Worm (Caenorhabditis elegans) whole organism, young adult: ENCODE data around the gene zen-4.

Experiments used
- C17E4.6 ChIP-seq: fragments of 200-800 bp; sonication (Bioruptor generic); IDR thresholded peaks from 2 replicates; pipeline ENCODE4 v1.3.6; 2022; ENCODE audit warnings: missing genetic modification reagents, missing genetic modification characterization, missing compliant biosample characterization
- F23B12.7 ChIP-seq: sonication (generic microtip); optimal IDR thresholded peaks from 2 replicates; lab custom pipeline; 2017; ENCODE audit warnings: missing genetic modification characterization, mild to moderate bottlenecking, missing compliant biosample characterization, antibody characterized with exemption, moderate library complexity; ENCODE audit not compliant: insufficient read depth
- F33H1.4 ChIP-seq: fragments of 200-800 bp; sonication (Bioruptor generic); IDR thresholded peaks from 2 replicates; pipeline ENCODE4 v1.3.6; 2022; ENCODE audit warnings: missing genetic modification reagents, missing genetic modification characterization, missing compliant biosample characterization
- F39B2.1 ChIP-seq: fragments of 200-800 bp; sonication (Bioruptor generic); IDR thresholded peaks from 2 replicates; pipeline ENCODE4 v1.3.6; 2022; ENCODE audit warnings: missing genetic modification reagents, missing genetic modification characterization, missing compliant biosample characterization
- K11D2.4 ChIP-seq: fragments of 200-800 bp; sonication (Bioruptor generic); IDR thresholded peaks from 2 replicates; pipeline ENCODE4 v1.3.6; 2022; ENCODE audit warnings: missing genetic modification reagents, missing genetic modification characterization, missing compliant biosample characterization
- K12H6.12 ChIP-seq: fragments of 200-800 bp; sonication (Bioruptor generic); optimal IDR thresholded peaks from 2 replicates; lab custom pipeline; 2018; ENCODE audit warnings: mild to moderate bottlenecking, missing genetic modification characterization, missing compliant biosample characterization
- Y53G8AR.9 ChIP-seq: fragments of 200-800 bp; sonication (Bioruptor generic); conservative IDR thresholded peaks from 2 replicates; pipeline ENCODE4 v1.3.6; 2022; ENCODE audit warnings: missing genetic modification reagents, missing genetic modification characterization, missing compliant biosample characterization
- Y56A3A.18 ChIP-seq: fragments of 200-800 bp; sonication (Bioruptor generic); IDR thresholded peaks from 2 replicates; pipeline ENCODE4 v1.3.6; 2022; ENCODE audit warnings: missing genetic modification reagents, missing genetic modification characterization, missing compliant biosample characterization
- aptf-2 ChIP-seq: fragments of 200-800 bp; sonication (Bioruptor generic); conservative IDR thresholded peaks from 2 replicates; pipeline ENCODE4 v1.3.6; 2022; ENCODE audit warnings: missing genetic modification reagents, missing genetic modification characterization, missing compliant biosample characterization
- aptf-3 ChIP-seq: fragments of 200-800 bp; sonication (Bioruptor generic); IDR thresholded peaks from 2 replicates; pipeline ENCODE4 v1.3.6; 2022; ENCODE audit warnings: missing genetic modification characterization, missing compliant biosample characterization
- attf-6 ChIP-seq: fragments of 200-800 bp; sonication (Bioruptor generic); IDR thresholded peaks from 2 replicates; pipeline ENCODE4 v1.3.6; 2022; ENCODE audit warnings: missing genetic modification reagents, missing genetic modification characterization, missing compliant biosample characterization
- bed-1 ChIP-seq: fragments of 200-800 bp; sonication (Bioruptor generic); IDR thresholded peaks from 2 replicates; pipeline ENCODE4 v1.3.6; 2022; ENCODE audit warnings: missing genetic modification reagents, missing genetic modification characterization, missing compliant biosample characterization
- ccch-3 ChIP-seq: fragments of 200-800 bp; sonication (Bioruptor generic); optimal IDR thresholded peaks from 2 replicates; lab custom pipeline; 2018; ENCODE audit warnings: mild to moderate bottlenecking, missing genetic modification characterization, missing compliant biosample characterization
- cebp-1 ChIP-seq, 2 experiments: fragments of 200-800 bp in 1 of 2; sonication (Bioruptor generic) in 1 of 2; sonication (generic microtip) in 1 of 2; IDR thresholded peaks in 1 of 2; optimal IDR thresholded peaks in 1 of 2; 2 replicates each; pipeline versions ENCODE4 v1.3.6 to Lab custom; 2017 to 2022; ENCODE audit warnings: missing compliant biosample characterization in 2 of 2, missing genetic modification characterization in 2 of 2, mild to moderate bottlenecking in 1 of 2, missing genetic modification reagents in 1 of 2, moderate library complexity in 1 of 2
- cebp-2 ChIP-seq: fragments of 200-800 bp; sonication (Bioruptor generic); IDR thresholded peaks from 2 replicates; pipeline ENCODE4 v1.3.6; 2022; ENCODE audit warnings: missing genetic modification characterization, missing compliant biosample characterization
- ceh-100 ChIP-seq: fragments of 200-800 bp; sonication (Bioruptor generic); IDR thresholded peaks from 2 replicates; pipeline ENCODE4 v1.3.6; 2022; ENCODE audit warnings: missing genetic modification reagents, missing genetic modification characterization, missing compliant biosample characterization
- ceh-27 ChIP-seq: fragments of 200-800 bp; sonication (Bioruptor generic); optimal IDR thresholded peaks from 2 replicates; lab custom pipeline; 2018; ENCODE audit warnings: mild to moderate bottlenecking, missing genetic modification characterization, moderate library complexity, missing compliant biosample characterization
- ceh-58 ChIP-seq: fragments of 200-800 bp; sonication (Bioruptor generic); IDR thresholded peaks from 2 replicates; pipeline ENCODE4 v1.3.6; 2022; ENCODE audit warnings: missing genetic modification characterization, missing compliant biosample characterization
- ceh-79 ChIP-seq: sonication (generic microtip); optimal IDR thresholded peaks from 2 replicates; lab custom pipeline; 2017; ENCODE audit warnings: mild to moderate bottlenecking, missing genetic modification characterization, missing compliant biosample characterization
- chd-7 ChIP-seq: sonication (generic microtip); optimal IDR thresholded peaks from 2 replicates; lab custom pipeline; 2016; ENCODE audit warnings: mild to moderate bottlenecking, missing genetic modification characterization, moderate library complexity, missing compliant biosample characterization
- dox-1 ChIP-seq: fragments of 200-800 bp; sonication (Bioruptor generic); IDR thresholded peaks from 2 replicates; pipeline ENCODE4 v1.3.6; 2022; ENCODE audit warnings: missing genetic modification reagents, missing genetic modification characterization, missing compliant biosample characterization
- egl-18 ChIP-seq: fragments of 200-800 bp; sonication (Bioruptor generic); IDR thresholded peaks from 2 replicates; pipeline ENCODE4 v1.3.6; 2022; ENCODE audit warnings: missing genetic modification reagents, missing genetic modification characterization, missing compliant biosample characterization
- gei-17 ChIP-seq: fragments of 200-800 bp; sonication (Bioruptor generic); optimal IDR thresholded peaks from 2 replicates; lab custom pipeline; 2018; ENCODE audit warnings: mild to moderate bottlenecking, missing genetic modification characterization, missing compliant biosample characterization
- him-1 ChIP-seq: sonication (generic microtip); optimal IDR thresholded peaks from 2 replicates; lab custom pipeline; 2016; ENCODE audit warnings: missing genotype, missing genetic modification reagents, missing genetic modification characterization, missing compliant biosample characterization
- hmg-20 ChIP-seq: fragments of 200-800 bp; sonication (Bioruptor generic); IDR thresholded peaks from 2 replicates; pipeline ENCODE4 v1.3.6; 2022; ENCODE audit warnings: missing genetic modification reagents, missing genetic modification characterization, missing compliant biosample characterization
- let-607 ChIP-seq, 2 experiments: fragments of 200-800 bp in 1 of 2; sonication (Bioruptor generic) in 1 of 2; sonication (generic microtip) in 1 of 2; optimal IDR thresholded peaks; 2 replicates each; lab custom pipeline; 2016 to 2018; ENCODE audit warnings: mild to moderate bottlenecking in 2 of 2, missing compliant biosample characterization in 2 of 2, missing genetic modification characterization in 2 of 2, moderate library complexity in 2 of 2, missing genotype in 1 of 2
- lin-26 ChIP-seq: fragments of 200-800 bp; sonication (Bioruptor generic); IDR thresholded peaks from 2 replicates; pipeline ENCODE4 v1.3.6; 2022; ENCODE audit warnings: missing genetic modification reagents, missing genetic modification characterization, missing compliant biosample characterization
- lin-35 ChIP-seq, 3 experiments: fragments of 150-350 bp in 2 of 3; sonication (generic microtip) in 1 of 3; optimal IDR thresholded peaks; 2 replicates each; lab custom pipeline; 2014 to 2018; ENCODE audit warnings: missing biosample characterization in 3 of 3, missing genetic modification characterization in 3 of 3, missing genetic modification reagents in 3 of 3
- lsy-27 ChIP-seq: sonication (generic microtip); optimal IDR thresholded peaks from 2 replicates; lab custom pipeline; 2017; ENCODE audit warnings: missing genetic modification characterization, mild to moderate bottlenecking, missing compliant biosample characterization, antibody characterized with exemption, missing genotype, borderline replicate concordance; ENCODE audit not compliant: insufficient read depth
- madf-3 ChIP-seq: fragments of 200-800 bp; sonication (Bioruptor generic); IDR thresholded peaks from 2 replicates; pipeline ENCODE4 v1.3.6; 2022; ENCODE audit warnings: missing genetic modification reagents, missing genetic modification characterization, missing compliant biosample characterization
- madf-6 ChIP-seq: fragments of 200-800 bp; sonication (Bioruptor generic); IDR thresholded peaks from 2 replicates; pipeline ENCODE4 v1.3.6; 2022; ENCODE audit warnings: missing genetic modification reagents, missing genetic modification characterization, missing compliant biosample characterization
- mes-4 ChIP-seq: sonication (generic microtip); optimal IDR thresholded peaks from 2 replicates; lab custom pipeline; 2016; ENCODE audit warnings: missing genotype, missing genetic modification characterization, missing compliant biosample characterization
- mxl-1 ChIP-seq: sonication (generic microtip); optimal IDR thresholded peaks from 2 replicates; lab custom pipeline; 2016; ENCODE audit warnings: missing genetic modification characterization, missing compliant biosample characterization
- nfya-1 ChIP-seq: sonication (generic microtip); optimal IDR thresholded peaks from 2 replicates; lab custom pipeline; 2017; ENCODE audit warnings: antibody characterized with exemption, missing compliant biosample characterization, missing genetic modification characterization, borderline replicate concordance; ENCODE audit not compliant: insufficient read depth
- nfyb-1 ChIP-seq: fragments of 200-800 bp; sonication (Bioruptor generic); IDR thresholded peaks from 2 replicates; pipeline ENCODE4 v1.3.6; 2022; ENCODE audit warnings: missing genetic modification reagents, missing genetic modification characterization, missing compliant biosample characterization
- pha-4 ChIP-seq: fragments of 150-350 bp; sonication (generic microtip); optimal IDR thresholded peaks from 2 replicates; lab custom pipeline; 2014; ENCODE audit warnings: missing biosample characterization, missing genetic modification reagents, missing genetic modification characterization
- rcor-1 ChIP-seq: fragments of 200-800 bp; sonication (Bioruptor generic); IDR thresholded peaks from 2 replicates; pipeline ENCODE4 v1.3.6; 2022; ENCODE audit warnings: missing genetic modification reagents, missing genetic modification characterization, missing compliant biosample characterization
- sdz-38 ChIP-seq: sonication (generic microtip); optimal IDR thresholded peaks from 2 replicates; lab custom pipeline; 2016; ENCODE audit warnings: missing genotype, missing genetic modification characterization, missing compliant biosample characterization
- snpc-1.1 ChIP-seq: sonication (generic microtip); optimal IDR thresholded peaks from 2 replicates; lab custom pipeline; 2017; ENCODE audit warnings: missing genetic modification characterization, mild to moderate bottlenecking, missing compliant biosample characterization, antibody characterized with exemption, moderate library complexity, missing genotype, missing genetic modification reagents; ENCODE audit not compliant: insufficient read depth
- snpc-1.3 ChIP-seq: sonication (generic microtip); optimal IDR thresholded peaks from 2 replicates; lab custom pipeline; 2017; ENCODE audit warnings: missing genetic modification characterization, mild to moderate bottlenecking, missing compliant biosample characterization, antibody characterized with exemption, moderate library complexity, missing genotype, missing genetic modification reagents; ENCODE audit not compliant: insufficient read depth
- sptf-2 ChIP-seq: fragments of 200-800 bp; sonication (Bioruptor generic); optimal IDR thresholded peaks from 2 replicates; lab custom pipeline; 2018; ENCODE audit warnings: mild to moderate bottlenecking, missing genetic modification characterization, missing compliant biosample characterization
- tlf-1 ChIP-seq: fragments of 200-800 bp; sonication (Bioruptor generic); optimal IDR thresholded peaks from 2 replicates; lab custom pipeline; 2018; ENCODE audit warnings: mild to moderate bottlenecking, missing genetic modification characterization, missing compliant biosample characterization
- unc-130 ChIP-seq: sonication (generic microtip); optimal IDR thresholded peaks from 2 replicates; lab custom pipeline; 2016; ENCODE audit warnings: missing genetic modification reagents, missing genetic modification characterization, missing compliant biosample characterization
- xnd-1 ChIP-seq: sonication (generic microtip); optimal IDR thresholded peaks from 2 replicates; lab custom pipeline; 2016; ENCODE audit warnings: missing genotype, missing genetic modification reagents, missing genetic modification characterization, missing compliant biosample characterization
- ztf-25 ChIP-seq: fragments of 200-800 bp; sonication (Bioruptor generic); IDR thresholded peaks from 2 replicates; pipeline ENCODE4 v1.3.6; 2022; ENCODE audit warnings: missing genetic modification reagents, missing genetic modification characterization, missing compliant biosample characterization
- ztf-6 ChIP-seq: fragments of 200-800 bp; sonication (Bioruptor generic); IDR thresholded peaks from 2 replicates; pipeline ENCODE4 v1.3.6; 2022; ENCODE audit warnings: missing genetic modification reagents, missing genetic modification characterization, missing compliant biosample characterization

zen-4 gene

ce11 chrIV:6117741-6118265 lies at the start of gene zen-4:
TSS of gene zen-4 (plus strand) at chrIV:6118215.
- no peak for TF ChIP-seq lin-35 (GFP tag; optimal IDR thresholded peaks at IDR 0.05; lab: Kevin White, UChicago)
- no peak for TF ChIP-seq gei-17 (GFP tag; lab: Kevin White, UChicago)
- peak; percentile 90 for TF ChIP-seq mes-4
- TF ChIP-seq ztf-25 (GFP tag; lab: Robert Waterston, UW), result no peak
- no peak for TF ChIP-seq cebp-1 (GFP tag; IDR thresholded peaks at IDR 0.05; lab: Robert Waterston, UW)
- TF ChIP-seq cebp-1 (tag; optimal IDR thresholded peaks at IDR 0.05; lab: Kevin White, UChicago), result peak; percentile 42
- peak; percentile 5 for TF ChIP-seq chd-7 (tag; lab: Kevin White, UChicago)
- TF ChIP-seq nfyb-1, result peak; percentile 71; the same call in 1 of the 2 replicates
- TF ChIP-seq egl-18 (GFP tag; lab: Robert Waterston, UW), result no peak
- TF ChIP-seq him-1 (tag; lab: Kevin White, UChicago), result peak; percentile 93
- no peak for TF ChIP-seq let-607 (tag; optimal IDR thresholded peaks at IDR 0.05; lab: Kevin White, UChicago)
- peak; percentile 24 for TF ChIP-seq F23B12.7 (tag; lab: Kevin White, UChicago)
- no peak for TF ChIP-seq nfya-1 (tag; lab: Kevin White, UChicago)
- TF ChIP-seq bed-1 (GFP tag; lab: Robert Waterston, UW), result no peak
- no peak for TF ChIP-seq ceh-58 (GFP tag; lab: Robert Waterston, UW)
- TF ChIP-seq madf-6, result peak; percentile 91
- no peak for TF ChIP-seq sdz-38 (tag; lab: Kevin White, UChicago)
- no peak for TF ChIP-seq mxl-1
- TF ChIP-seq C17E4.6, result peak; percentile 90
- no peak for TF ChIP-seq K11D2.4 (GFP tag; lab: Robert Waterston, UW)
- 0 out of 2 replicates have a peak, but pooled peaks have one; percentile 51 for TF ChIP-seq aptf-3 (GFP tag; lab: Robert Waterston, UW)
- TF ChIP-seq ceh-100, result peak; percentile 33; the same call in 1 of the 2 replicates
- TF ChIP-seq F39B2.1 (GFP tag; lab: Robert Waterston, UW), result peak; percentile 67; the same call in 1 of the 2 replicates
- TF ChIP-seq ztf-6 (GFP tag; lab: Robert Waterston, UW), result no peak
- peak; percentile 66 for TF ChIP-seq xnd-1 (tag; lab: Kevin White, UChicago)
- no peak for TF ChIP-seq pha-4
- no peak for TF ChIP-seq ccch-3
- TF ChIP-seq aptf-2, result 0 out of 2 replicates have a peak, but pooled peaks have one; percentile 38
- peak; percentile 86 for TF ChIP-seq snpc-1.3
- TF ChIP-seq hmg-20 (GFP tag; lab: Robert Waterston, UW), result peak; percentile 84
- peak; percentile 80; the same call in 1 of the 2 replicates for TF ChIP-seq Y56A3A.18 (GFP tag; lab: Robert Waterston, UW)
- peak; percentile 89 for TF ChIP-seq F33H1.4 (GFP tag; lab: Robert Waterston, UW)
- no peak for TF ChIP-seq ceh-79 (tag; lab: Kevin White, UChicago)
- peak; percentile 93 for TF ChIP-seq tlf-1 (GFP tag; lab: Kevin White, UChicago)
- TF ChIP-seq lin-26 (GFP tag; lab: Robert Waterston, UW), result peak; percentile 84
- no peak for TF ChIP-seq ceh-27 (GFP tag; lab: Kevin White, UChicago)
- peak; percentile 97 for TF ChIP-seq snpc-1.1 (tag; lab: Kevin White, UChicago)
- TF ChIP-seq K12H6.12 (tag; lab: Kevin White, UChicago), result no peak
- TF ChIP-seq rcor-1 (GFP tag; lab: Robert Waterston, UW), result peak; percentile 94
- TF ChIP-seq Y53G8AR.9 (GFP tag; lab: Robert Waterston, UW), result peak; percentile 90
- TF ChIP-seq unc-130, result peak; percentile 82
- peak; percentile 76; the same call in 1 of the 2 replicates for TF ChIP-seq cebp-2
- no peak; the same call in 1 of the 2 replicates for TF ChIP-seq dox-1 (GFP tag; lab: Robert Waterston, UW)
- peak; percentile 84 for TF ChIP-seq madf-3 (GFP tag; lab: Robert Waterston, UW)
- TF ChIP-seq attf-6 (GFP tag; lab: Robert Waterston, UW), result peak; percentile 96
- no peak for TF ChIP-seq lsy-27
- peak; percentile 20 for TF ChIP-seq sptf-2 (GFP tag; lab: Kevin White, UChicago)
